Fruit fly (Drosophila melanogaster) whole organism, embryonic: ENCODE data around the gene RpS26.

ENCODE experiments used
- Bgb ChIP-seq: fragments of 200-800 bp; sonication (Bioruptor generic); IDR thresholded peaks from 2 replicates; pipeline ENCODE4 v1.3.6; 2022; ENCODE audit warnings: missing biosample characterization, missing genetic modification characterization; ENCODE audit not compliant: partially characterized antibody
- CG10959 ChIP-seq: fragments of 200-800 bp; sonication (Bioruptor generic); IDR thresholded peaks from 2 replicates; pipeline ENCODE4 v1.3.6; 2022; ENCODE audit warnings: missing biosample characterization, missing genetic modification characterization
- CG12769 ChIP-seq: fragments of 200-800 bp; sonication (Bioruptor generic); optimal IDR thresholded peaks from 2 replicates; lab custom pipeline; 2019; ENCODE audit warnings: missing biosample characterization, mild to moderate bottlenecking, missing genetic modification characterization, moderate library complexity
- CG1832 ChIP-seq: fragments of 200-800 bp; sonication (Bioruptor generic); optimal IDR thresholded peaks from 2 replicates; lab custom pipeline; 2017; ENCODE audit warnings: missing biosample characterization, mild to moderate bottlenecking, missing genetic modification characterization, inconsistent platforms
- CG2199 ChIP-seq: fragments of 200-800 bp; sonication (Bioruptor generic); IDR thresholded peaks from 3 replicates; pipeline ENCODE4 v1.3.6; 2022; ENCODE audit warnings: missing biosample characterization, missing genetic modification characterization
- CG2202 ChIP-seq: fragments of 200-800 bp; sonication (Bioruptor generic); optimal IDR thresholded peaks from 2 replicates; lab custom pipeline; 2018; ENCODE audit warnings: missing biosample characterization, mild to moderate bottlenecking, missing genetic modification characterization
- CG31365 ChIP-seq: fragments of 200-800 bp; sonication (Bioruptor generic); optimal IDR thresholded peaks from 2 replicates; lab custom pipeline; 2018; ENCODE audit warnings: missing biosample characterization, mild to moderate bottlenecking, missing genetic modification characterization
- CG3281 ChIP-seq: fragments of 200-800 bp; sonication (Bioruptor generic); optimal IDR thresholded peaks from 3 replicates; lab custom pipeline; 2017; ENCODE audit warnings: missing biosample characterization, mild to moderate bottlenecking, missing genetic modification characterization
- CG34422 ChIP-seq: fragments of 200-800 bp; sonication (Bioruptor generic); IDR thresholded peaks from 3 replicates; pipeline ENCODE4 v1.3.6; 2022; ENCODE audit warnings: missing biosample characterization, missing genetic modification characterization
- CG6854 ChIP-seq: fragments of 200-800 bp; sonication (Bioruptor generic); optimal IDR thresholded peaks from 3 replicates; lab custom pipeline; 2017; ENCODE audit warnings: missing biosample characterization, mild to moderate bottlenecking, missing genetic modification characterization
- CG7839 ChIP-seq: fragments of 200-800 bp; sonication (Bioruptor generic); optimal IDR thresholded peaks from 3 replicates; lab custom pipeline; 2018; ENCODE audit warnings: missing biosample characterization, mild to moderate bottlenecking, missing genetic modification characterization, moderate library complexity
- Deaf1 ChIP-seq: fragments of 200-800 bp; optimal IDR thresholded peaks from 3 replicates; lab custom pipeline; 2019; ENCODE audit warnings: missing biosample characterization, mild to moderate bottlenecking, missing genetic modification characterization, moderate library complexity
- Drgx ChIP-seq: fragments of 200-800 bp; sonication (Bioruptor generic); IDR thresholded peaks from 2 replicates; pipeline ENCODE4 v1.3.6; 2022; ENCODE audit warnings: missing biosample characterization, missing genetic modification characterization
- Ets65A ChIP-seq: fragments of 200-800 bp; sonication (Bioruptor generic); peaks from one replicate; lab custom pipeline; 2016; ENCODE audit warnings: missing biosample characterization, missing genetic modification characterization
- H2.0 ChIP-seq: fragments of 200-800 bp; sonication (Bioruptor generic); IDR thresholded peaks from 2 replicates; pipeline ENCODE4 v1.3.6; 2022; ENCODE audit warnings: missing biosample characterization, missing genetic modification characterization
- Hr3 ChIP-seq: fragments of 200-800 bp; sonication (Bioruptor generic); optimal IDR thresholded peaks from 3 replicates; lab custom pipeline; 2016; ENCODE audit warnings: missing biosample characterization, missing genetic modification characterization
- Med ChIP-seq: fragments of 200-800 bp; sonication (Bioruptor generic); peaks from one replicate; lab custom pipeline; 2016; ENCODE audit warnings: missing biosample characterization, missing genetic modification characterization, mild to moderate bottlenecking, inconsistent platforms, moderate library complexity
- Sry-β ChIP-seq: fragments of 200-800 bp; sonication (Bioruptor generic); optimal IDR thresholded peaks from 2 replicates; lab custom pipeline; 2018; ENCODE audit warnings: missing biosample characterization, mild to moderate bottlenecking, missing genetic modification characterization, moderate library complexity
- TFAM ChIP-seq: fragments of 200-800 bp; sonication (Bioruptor generic); optimal IDR thresholded peaks from 2 replicates; lab custom pipeline; 2017; ENCODE audit warnings: missing biosample characterization, missing genetic modification characterization, inconsistent platforms
- ase ChIP-seq: fragments of 200-800 bp; sonication (Bioruptor generic); IDR thresholded peaks from 3 replicates; pipeline ENCODE4 v1.3.6; 2022; ENCODE audit warnings: missing biosample characterization, missing genetic modification characterization
- bab2 ChIP-seq: fragments of 200-800 bp; sonication (Bioruptor generic); optimal IDR thresholded peaks from 2 replicates; lab custom pipeline; 2016; ENCODE audit warnings: missing biosample characterization, missing genetic modification characterization
- bsh ChIP-seq, 2 experiments: fragments of 200-800 bp; sonication (Bioruptor generic); optimal IDR thresholded peaks; 2 replicates each; lab custom pipeline; 2017 to 2018; ENCODE audit warnings: mild to moderate bottlenecking in 2 of 2, missing biosample characterization in 2 of 2, missing genetic modification characterization in 2 of 2, moderate library complexity in 1 of 2
- cad ChIP-seq: fragments of >200 bp; optimal IDR thresholded peaks from 2 replicates; lab custom pipeline; 2017; ENCODE audit warnings: missing biosample characterization, missing genetic modification characterization
- cg ChIP-seq: fragments of 200-800 bp; sonication (Bioruptor generic); optimal IDR thresholded peaks from 3 replicates; lab custom pipeline; 2019; ENCODE audit warnings: missing biosample characterization, mild to moderate bottlenecking, missing genetic modification characterization, moderate library complexity
- chm ChIP-seq: fragments of 200-800 bp; sonication (Bioruptor generic); IDR thresholded peaks from 2 replicates; pipeline ENCODE4 v1.3.6; 2022; ENCODE audit warnings: missing biosample characterization, missing genetic modification characterization
- crol ChIP-seq: fragments of 200-800 bp; sonication (Bioruptor generic); IDR thresholded peaks from 2 replicates; pipeline ENCODE4 v1.3.6; 2022; ENCODE audit warnings: missing biosample characterization, missing genetic modification characterization
- danr ChIP-seq: fragments of 200-800 bp; sonication (Bioruptor generic); IDR thresholded peaks from 2 replicates; pipeline ENCODE4 v1.3.6; 2022; ENCODE audit warnings: missing biosample characterization, missing genetic modification characterization
- dmrt99B ChIP-seq: fragments of 200-800 bp; sonication (Bioruptor generic); optimal IDR thresholded peaks from 2 replicates; lab custom pipeline; 2018; ENCODE audit warnings: missing biosample characterization, mild to moderate bottlenecking, missing genetic modification characterization, moderate library complexity
- ken ChIP-seq: fragments of 200-800 bp; sonication (Bioruptor generic); IDR thresholded peaks from 3 replicates; pipeline ENCODE4 v1.3.6; 2022; ENCODE audit warnings: missing biosample characterization, missing genetic modification characterization
- lbe ChIP-seq: fragments of 200-800 bp; sonication (Bioruptor generic); optimal IDR thresholded peaks from 2 replicates; lab custom pipeline; 2016; ENCODE audit warnings: missing biosample characterization, mild to moderate bottlenecking, missing genetic modification characterization
- mam ChIP-seq: fragments of 200-800 bp; sonication (Bioruptor generic); optimal IDR thresholded peaks from 3 replicates; lab custom pipeline; 2016; ENCODE audit warnings: missing biosample characterization, missing genetic modification characterization
- nom ChIP-seq: fragments of 200-800 bp; sonication (Bioruptor generic); optimal IDR thresholded peaks from 2 replicates; lab custom pipeline; 2017; ENCODE audit warnings: missing biosample characterization, missing genetic modification characterization, mild to moderate bottlenecking, moderate library complexity, missing genetic modification reagents
- pros ChIP-seq: fragments of 200-800 bp; sonication (Bioruptor generic); optimal IDR thresholded peaks from 3 replicates; lab custom pipeline; 2019; ENCODE audit warnings: missing biosample characterization, mild to moderate bottlenecking, missing genetic modification characterization, moderate library complexity
- pzg ChIP-seq: fragments of 200-800 bp; sonication (Bioruptor generic); optimal IDR thresholded peaks from 3 replicates; lab custom pipeline; 2018; ENCODE audit warnings: missing biosample characterization, mild to moderate bottlenecking, missing genetic modification characterization, moderate library complexity
- repo ChIP-seq: fragments of 200-800 bp; sonication (Bioruptor generic); optimal IDR thresholded peaks from 2 replicates; lab custom pipeline; 2016; ENCODE audit warnings: missing biosample characterization, missing genetic modification characterization
- sens ChIP-seq: fragments of 200-800 bp; sonication (Bioruptor generic); peaks from one replicate; lab custom pipeline; 2016; ENCODE audit warnings: missing biosample characterization, missing genetic modification characterization
- stc ChIP-seq: fragments of 200-800 bp; sonication (Bioruptor generic); IDR thresholded peaks from 2 replicates; pipeline ENCODE4 v1.3.6; 2022; ENCODE audit warnings: missing biosample characterization, missing genetic modification characterization

The RpS26 gene

dm6 chr2L:18465402-18466201 lies 22.5 kb upstream of the RpS26 start (continued):
- no peak for TF ChIP-seq CG10959 (GFP tag; lab: Robert Waterston, UW)
- no peak for TF ChIP-seq H2.0 (GFP tag; lab: Robert Waterston, UW)
- TF ChIP-seq Med (GFP tag; lab: Kevin White, UChicago): no peak
- no peak for TF ChIP-seq danr (GFP tag; lab: Robert Waterston, UW)
- TF ChIP-seq cad: no peak
- TF ChIP-seq bab2 (GFP tag; lab: Kevin White, UChicago): no peak
- no peak for TF ChIP-seq Sry-β
- no peak for TF ChIP-seq chm (GFP tag; lab: Robert Waterston, UW)
- TF ChIP-seq CG12769 (tag; lab: Kevin White, UChicago): no peak
- TF ChIP-seq pros (GFP tag; lab: Kevin White, UChicago): no peak
- no peak for TF ChIP-seq stc
- TF ChIP-seq, all 482 proteins: peak for 7

dm6 chr2L:18464116-18464530 lies 21.0 kb upstream of the RpS26 start:
- no peak for TF ChIP-seq CG31365 (tag; lab: Kevin White, UChicago)
- TF ChIP-seq ase (GFP tag; lab: Robert Waterston, UW): 0 out of 3 replicates have a peak, but pooled peaks have one; percentile 10
- TF ChIP-seq Ets65A: peak; percentile 76

dm6 chr2L:18463610-18464009 lies 20.5 kb upstream of the RpS26 start:
- TF ChIP-seq bsh (GFP tag; optimal IDR thresholded peaks at IDR 0.05; lab: Kevin White, UChicago) (peak in 1 of 2 experiments; percentile 52), Drgx (GFP tag; lab: Robert Waterston, UW) (peak; percentile 21; the same call in 1 of the 2 replicates), sens (GFP tag; lab: Kevin White, UChicago) (peak; percentile 20), Hr3 (GFP tag; lab: Kevin White, UChicago) (no peak), lbe (GFP tag; lab: Kevin White, UChicago) (peak; percentile 77), repo (GFP tag; lab: Kevin White, UChicago) (no peak)

dm6 chr2L:18459698-18460348 lies 16.7 kb upstream of the RpS26 start:
- TF ChIP-seq Deaf1 (tag; lab: Kevin White, UChicago) (peak; percentile 67), ken (GFP tag; lab: Robert Waterston, UW) (0 out of 3 replicates have a peak, but pooled peaks have one; percentile 8), CG2202 (no peak), pzg (no peak), nom (peak; percentile 61), CG2199 (GFP tag; lab: Robert Waterston, UW) (peak; percentile 76; the same call in 1 of the 3 replicates), CG1832 (peak; percentile 17), CG3281 (GFP tag; lab: Kevin White, UChicago) (no peak), cg (peak; percentile 48), Drgx (GFP tag; lab: Robert Waterston, UW) (peak; percentile 76), mam (no peak), dmrt99B (tag; lab: Kevin White, UChicago) (no peak), CG34422 (GFP tag; lab: Robert Waterston, UW) (no peak), sens (GFP tag; lab: Kevin White, UChicago) (peak; percentile 51), CG7839 (tag; lab: Kevin White, UChicago) (no peak), crol (peak; percentile 67), TFAM (no peak), Bgb (GFP tag; lab: Robert Waterston, UW) (no peak), CG6854 (GFP tag; lab: Kevin White, UChicago) (no peak), Med (GFP tag; lab: Kevin White, UChicago) (peak; percentile 46)
